Worm (Caenorhabditis elegans) whole organism, young adult: ENCODE measurements around the gene R07C3.13.

Experiments
- B0019.2 ChIP-seq: fragments of 200-800 bp; sonication (Bioruptor generic); conservative IDR thresholded peaks from 2 replicates; pipeline ENCODE4 v1.3.6; 2022; ENCODE audit warnings: missing genetic modification reagents, missing genetic modification characterization, missing compliant biosample characterization
- B0035.1 ChIP-seq: sonication (generic microtip); optimal IDR thresholded peaks from 2 replicates; lab custom pipeline; 2016; ENCODE audit warnings: missing genetic modification characterization, mild to moderate bottlenecking, missing compliant biosample characterization, missing genotype, missing genetic modification reagents
- B0261.1 ChIP-seq: sonication (generic microtip); optimal IDR thresholded peaks from 2 replicates; lab custom pipeline; 2016; ENCODE audit warnings: mild to moderate bottlenecking, missing genetic modification characterization, moderate library complexity, missing compliant biosample characterization
- B0336.3 ChIP-seq: fragments of 200-800 bp; sonication (Bioruptor generic); IDR thresholded peaks from 2 replicates; pipeline ENCODE4 v1.3.6; 2022; ENCODE audit warnings: missing genetic modification characterization, missing compliant biosample characterization
- F10E7.11 ChIP-seq: sonication (generic microtip); optimal IDR thresholded peaks from 2 replicates; lab custom pipeline; 2017; ENCODE audit warnings: mild to moderate bottlenecking, missing genetic modification characterization, moderate library complexity, missing compliant biosample characterization
- F22D6.2 ChIP-seq: sonication (generic microtip); optimal IDR thresholded peaks from 2 replicates; lab custom pipeline; 2016; ENCODE audit warnings: mild to moderate bottlenecking, missing genetic modification characterization, missing compliant biosample characterization
- F23B12.7 ChIP-seq: sonication (generic microtip); optimal IDR thresholded peaks from 2 replicates; lab custom pipeline; 2017; ENCODE audit warnings: missing genetic modification characterization, mild to moderate bottlenecking, missing compliant biosample characterization, antibody characterized with exemption, moderate library complexity; ENCODE audit not compliant: insufficient read depth
- F33H1.4 ChIP-seq: fragments of 200-800 bp; sonication (Bioruptor generic); IDR thresholded peaks from 2 replicates; pipeline ENCODE4 v1.3.6; 2022; ENCODE audit warnings: missing genetic modification reagents, missing genetic modification characterization, missing compliant biosample characterization
- F37B4.10 ChIP-seq: fragments of 200-800 bp; sonication (Bioruptor generic); IDR thresholded peaks from 2 replicates; pipeline ENCODE4 v1.3.6; 2022; ENCODE audit warnings: missing genetic modification characterization, missing compliant biosample characterization
- F39B2.1 ChIP-seq: fragments of 200-800 bp; sonication (Bioruptor generic); IDR thresholded peaks from 2 replicates; pipeline ENCODE4 v1.3.6; 2022; ENCODE audit warnings: missing genetic modification reagents, missing genetic modification characterization, missing compliant biosample characterization
- F57C9.4 ChIP-seq: sonication (generic microtip); optimal IDR thresholded peaks from 2 replicates; lab custom pipeline; 2017; ENCODE audit warnings: mild to moderate bottlenecking, missing genetic modification characterization, missing compliant biosample characterization
- T07F8.4 ChIP-seq: sonication (generic microtip); optimal IDR thresholded peaks from 2 replicates; lab custom pipeline; 2016; ENCODE audit warnings: mild to moderate bottlenecking, missing genetic modification characterization, moderate library complexity, missing compliant biosample characterization
- T26A5.8 ChIP-seq: sonication (generic microtip); optimal IDR thresholded peaks from 2 replicates; lab custom pipeline; 2016; ENCODE audit warnings: missing genetic modification characterization, missing compliant biosample characterization
- Y53F4B.3 ChIP-seq: fragments of 200-800 bp; sonication (Bioruptor generic); IDR thresholded peaks from 2 replicates; pipeline ENCODE4 v1.3.6; 2022; ENCODE audit warnings: missing genetic modification reagents, missing genetic modification characterization, missing compliant biosample characterization
- Y56A3A.18 ChIP-seq: fragments of 200-800 bp; sonication (Bioruptor generic); IDR thresholded peaks from 2 replicates; pipeline ENCODE4 v1.3.6; 2022; ENCODE audit warnings: missing genetic modification reagents, missing genetic modification characterization, missing compliant biosample characterization
- Y67H2A.10 ChIP-seq: fragments of 200-800 bp; sonication (Bioruptor generic); conservative IDR thresholded peaks from 2 replicates; pipeline ENCODE4 v1.3.6; 2022; ENCODE audit warnings: missing genetic modification reagents, missing genetic modification characterization, missing compliant biosample characterization
- attf-6 ChIP-seq: fragments of 200-800 bp; sonication (Bioruptor generic); IDR thresholded peaks from 2 replicates; pipeline ENCODE4 v1.3.6; 2022; ENCODE audit warnings: missing genetic modification reagents, missing genetic modification characterization, missing compliant biosample characterization
- ceh-100 ChIP-seq: fragments of 200-800 bp; sonication (Bioruptor generic); IDR thresholded peaks from 2 replicates; pipeline ENCODE4 v1.3.6; 2022; ENCODE audit warnings: missing genetic modification reagents, missing genetic modification characterization, missing compliant biosample characterization
- dox-1 ChIP-seq: fragments of 200-800 bp; sonication (Bioruptor generic); IDR thresholded peaks from 2 replicates; pipeline ENCODE4 v1.3.6; 2022; ENCODE audit warnings: missing genetic modification reagents, missing genetic modification characterization, missing compliant biosample characterization
- egl-44 ChIP-seq: fragments of 200-800 bp; sonication (Bioruptor generic); IDR thresholded peaks from 2 replicates; pipeline ENCODE4 v1.3.6; 2022; ENCODE audit warnings: missing genetic modification reagents, missing genetic modification characterization, missing compliant biosample characterization
- egrh-3 ChIP-seq: fragments of 200-800 bp; sonication (Bioruptor generic); IDR thresholded peaks from 2 replicates; pipeline ENCODE4 v1.3.6; 2022; ENCODE audit warnings: missing genetic modification reagents, missing genetic modification characterization, missing compliant biosample characterization
- hlh-12 ChIP-seq: sonication (generic microtip); optimal IDR thresholded peaks from 2 replicates; lab custom pipeline; 2016; ENCODE audit warnings: missing genetic modification characterization, missing compliant biosample characterization
- hlh-26 ChIP-seq: fragments of 200-800 bp; sonication (Bioruptor generic); conservative IDR thresholded peaks from 2 replicates; pipeline ENCODE4 v1.3.6; 2022; ENCODE audit warnings: missing genetic modification reagents, missing genetic modification characterization, missing compliant biosample characterization
- hmg-1.2 ChIP-seq: fragments of 200-800 bp; sonication (Bioruptor generic); IDR thresholded peaks from 2 replicates; pipeline ENCODE4 v1.3.6; 2022; ENCODE audit warnings: missing genetic modification reagents, missing genetic modification characterization, missing compliant biosample characterization
- hsf-1 ChIP-seq: fragments of 200-800 bp; sonication (Bioruptor generic); IDR thresholded peaks from 2 replicates; pipeline ENCODE4 v1.3.6; 2022; ENCODE audit warnings: missing genetic modification reagents, missing genetic modification characterization, missing compliant biosample characterization
- lag-1 ChIP-seq: fragments of 200-800 bp; sonication (Bioruptor generic); IDR thresholded peaks from 2 replicates; pipeline ENCODE4 v1.3.6; 2022; ENCODE audit warnings: missing genetic modification reagents, missing genetic modification characterization, missing compliant biosample characterization
- lir-1 ChIP-seq: fragments of 200-800 bp; sonication (Bioruptor generic); conservative IDR thresholded peaks from 2 replicates; pipeline ENCODE4 v1.3.6; 2022; ENCODE audit warnings: missing genetic modification reagents, missing genetic modification characterization, missing compliant biosample characterization
- madf-10 ChIP-seq: sonication (generic microtip); optimal IDR thresholded peaks from 2 replicates; lab custom pipeline; 2016; ENCODE audit warnings: mild to moderate bottlenecking, missing genetic modification characterization, missing compliant biosample characterization
- nhr-179 ChIP-seq: sonication (generic microtip); optimal IDR thresholded peaks from 2 replicates; lab custom pipeline; 2016; ENCODE audit warnings: mild to moderate bottlenecking, missing genetic modification characterization, missing compliant biosample characterization
- pbrm-1 ChIP-seq: fragments of 200-800 bp; sonication (Bioruptor generic); IDR thresholded peaks from 2 replicates; pipeline ENCODE4 v1.3.6; 2022; ENCODE audit warnings: missing genetic modification reagents, missing genetic modification characterization, missing compliant biosample characterization
- repo-1 ChIP-seq: sonication (generic microtip); optimal IDR thresholded peaks from 2 replicates; lab custom pipeline; 2017; ENCODE audit warnings: mild to moderate bottlenecking, missing genetic modification characterization, missing compliant biosample characterization
- sdz-38 ChIP-seq: sonication (generic microtip); optimal IDR thresholded peaks from 2 replicates; lab custom pipeline; 2016; ENCODE audit warnings: missing genotype, missing genetic modification characterization, missing compliant biosample characterization
- snpc-1.1 ChIP-seq: sonication (generic microtip); optimal IDR thresholded peaks from 2 replicates; lab custom pipeline; 2017; ENCODE audit warnings: missing genetic modification characterization, mild to moderate bottlenecking, missing compliant biosample characterization, antibody characterized with exemption, moderate library complexity, missing genotype, missing genetic modification reagents; ENCODE audit not compliant: insufficient read depth
- xnd-1 ChIP-seq: sonication (generic microtip); optimal IDR thresholded peaks from 2 replicates; lab custom pipeline; 2016; ENCODE audit warnings: missing genotype, missing genetic modification reagents, missing genetic modification characterization, missing compliant biosample characterization
- ztf-22 ChIP-seq: fragments of 200-800 bp; sonication (Bioruptor generic); optimal IDR thresholded peaks from 2 replicates; lab custom pipeline; 2018; ENCODE audit warnings: mild to moderate bottlenecking, missing genetic modification characterization, moderate library complexity, missing compliant biosample characterization
- ztf-26 ChIP-seq: sonication (generic microtip); optimal IDR thresholded peaks from 2 replicates; lab custom pipeline; 2017; ENCODE audit warnings: missing genetic modification characterization, missing compliant biosample characterization

Gene R07C3.13

ce11 chrII:927331-927730 lies at the start of gene R07C3.13:
TSS of gene R07C3.13 (minus strand) at chrII:927431.
- TF ChIP-seq xnd-1 (no peak), B0035.1 (no peak), nhr-179 (tag; lab: Kevin White, UChicago) (no peak), pbrm-1 (no peak), repo-1 (tag; lab: Kevin White, UChicago) (no peak), lir-1 (GFP tag; lab: Robert Waterston, UW) (no peak), B0261.1 (tag; lab: Kevin White, UChicago) (no peak), F39B2.1 (GFP tag; lab: Robert Waterston, UW) (no peak), B0019.2 (GFP tag; lab: Robert Waterston, UW) (no peak), F23B12.7 (tag; lab: Kevin White, UChicago) (no peak), T07F8.4 (no peak), dox-1 (GFP tag; lab: Robert Waterston, UW) (no peak), B0336.3 (no peak)

ce11 chrII:973999-974398 lies 46.8 kb upstream of the R07C3.13 start, which contains the start of gene fbxc-14:
TSS of gene fbxc-14 (plus strand) at chrII:974299.
- TF ChIP-seq B0035.1 (no peak), F37B4.10 (GFP tag; lab: Robert Waterston, UW) (no peak), sdz-38 (tag; lab: Kevin White, UChicago) (no peak), hsf-1 (GFP tag; lab: Robert Waterston, UW) (no peak), F10E7.11 (no peak), hlh-12 (tag; lab: Kevin White, UChicago) (no peak), dox-1 (GFP tag; lab: Robert Waterston, UW) (no peak), ztf-26 (tag; lab: Kevin White, UChicago) (no peak), T26A5.8 (no peak), hlh-26 (GFP tag; lab: Robert Waterston, UW) (no peak), hmg-1.2 (GFP tag; lab: Robert Waterston, UW) (no peak), egl-44 (GFP tag; lab: Robert Waterston, UW) (no peak), lag-1 (GFP tag; lab: Robert Waterston, UW) (no peak), Y56A3A.18 (GFP tag; lab: Robert Waterston, UW) (no peak), F22D6.2 (tag; lab: Kevin White, UChicago) (no peak), egrh-3 (GFP tag; lab: Robert Waterston, UW) (no peak)

ce11 chrII:972850-973249 lies 45.6 kb upstream of the R07C3.13 start, which contains the start of gene C32B5.15:
TSS of gene C32B5.15 (minus strand) at chrII:972950.
- TF ChIP-seq T26A5.8 (no peak), attf-6 (GFP tag; lab: Robert Waterston, UW) (no peak), dox-1 (GFP tag; lab: Robert Waterston, UW) (no peak), F57C9.4 (tag; lab: Kevin White, UChicago) (no peak), ztf-22 (GFP tag; lab: Kevin White, UChicago) (no peak), F33H1.4 (GFP tag; lab: Robert Waterston, UW) (no peak), madf-10 (tag; lab: Kevin White, UChicago) (no peak), snpc-1.1 (tag; lab: Kevin White, UChicago) (no peak), ceh-100 (GFP tag; lab: Robert Waterston, UW) (no peak), Y67H2A.10 (no peak), Y53F4B.3 (GFP tag; lab: Robert Waterston, UW) (no peak)
